Fruit fly (Drosophila melanogaster): ENCODE measurements around the gene CG3592.

The CG3592 gene

DNA sequence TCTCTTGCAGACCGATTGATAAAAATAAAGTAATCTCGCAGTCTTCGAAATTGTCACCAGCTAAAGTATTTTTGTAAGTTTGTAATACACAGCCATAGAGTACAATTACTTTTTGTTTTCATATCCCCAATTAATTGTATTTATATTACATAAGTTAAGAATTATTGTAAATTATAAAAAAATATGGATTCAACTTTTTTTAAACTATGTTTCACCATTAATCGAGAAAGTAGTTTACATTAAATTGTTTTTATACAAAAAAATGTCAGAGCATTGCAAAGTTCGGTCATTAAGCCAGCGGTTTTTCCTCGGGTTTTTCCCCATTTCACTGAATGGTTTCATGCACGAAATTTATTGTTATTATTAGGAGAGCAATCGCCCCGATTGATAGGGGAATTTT, 45.4 kb downstream of the CG3592 start (continued):
- TF ChIP-seq Awh (GFP tag; IDR thresholded peaks at IDR 0.05): no peak
- no peak for TF ChIP-seq CG7271 (tag; optimal IDR thresholded peaks at IDR 0.05)

- no peak for TF ChIP-seq ro (GFP tag; IDR thresholded peaks at IDR 0.05)
- no peak for TF ChIP-seq CG32772 (GFP tag; IDR thresholded peaks at IDR 0.05)
- no peak for TF ChIP-seq sima (GFP tag; optimal IDR thresholded peaks at IDR 0.05)
- peak; percentile 6 for TF ChIP-seq kni (GFP tag; optimal IDR thresholded peaks at IDR 0.05)
- no peak for TF ChIP-seq ham (GFP tag; IDR thresholded peaks at IDR 0.05)
- no peak for TF ChIP-seq CkIIα-i1 (GFP tag; IDR thresholded peaks at IDR 0.05)
- TF ChIP-seq ash1 (GFP tag; optimal IDR thresholded peaks at IDR 0.05): no peak
- no peak for TF ChIP-seq bab2 (GFP tag; optimal IDR thresholded peaks at IDR 0.05)
- no peak for TF ChIP-seq CG2889 (GFP tag; IDR thresholded peaks at IDR 0.05)
- peak; percentile 55 for TF ChIP-seq cg (GFP tag; optimal IDR thresholded peaks at IDR 0.05)
- TF ChIP-seq wek (GFP tag; optimal IDR thresholded peaks at IDR 0.05): no peak
- TF ChIP-seq CG16813 (GFP tag; IDR thresholded peaks at IDR 0.05; ENCODE audit: partially characterized antibody): no peak
- TF ChIP-seq CG7928 (GFP tag; optimal IDR thresholded peaks at IDR 0.05): no peak
- peak in 1 of 2 experiments; percentile 5 for TF ChIP-seq insv (GFP tag; optimal IDR thresholded peaks at IDR 0.05)
- no peak for TF ChIP-seq CG12769 (tag; optimal IDR thresholded peaks at IDR 0.05)
- peak; percentile 18 for TF ChIP-seq hth (optimal IDR thresholded peaks at IDR 0.05)
- TF ChIP-seq sens (GFP tag): peak; percentile 9
- peak; percentile 64 for TF ChIP-seq grn (GFP tag; optimal IDR thresholded peaks at IDR 0.05)
- peak in 1 of 2 experiments; percentile 74 for TF ChIP-seq Hr78 (GFP tag; optimal IDR thresholded peaks at IDR 0.05)
- no peak for TF ChIP-seq CG17802 (tag; optimal IDR thresholded peaks at IDR 0.05)
- peak; percentile 95 for TF ChIP-seq zen (tag; optimal IDR thresholded peaks at IDR 0.05)
- no peak for TF ChIP-seq cad (GFP tag; optimal IDR thresholded peaks at IDR 0.05)
- no peak for TF ChIP-seq nau (GFP tag; optimal IDR thresholded peaks at IDR 0.05)
- 0 out of 3 replicates have a peak, but pooled peaks have one; percentile 16 for TF ChIP-seq gce (GFP tag; IDR thresholded peaks at IDR 0.05)
- TF ChIP-seq pros (GFP tag; optimal IDR thresholded peaks at IDR 0.05): peak; percentile 94
- 0 out of 2 replicates have a peak, but pooled peaks have one; percentile 35 for TF ChIP-seq Awh (GFP tag; IDR thresholded peaks at IDR 0.05)
- no peak for TF ChIP-seq CG12219 (GFP tag; optimal IDR thresholded peaks at IDR 0.05)
- TF ChIP-seq CG10979 (tag; optimal IDR thresholded peaks at IDR 0.05): no peak
- no peak for TF ChIP-seq CG30403 (GFP tag; optimal IDR thresholded peaks at IDR 0.05)
Observed at dm6 chrX:2982441-2982995, 47.6 kb downstream of the CG3592 start.

DNA sequence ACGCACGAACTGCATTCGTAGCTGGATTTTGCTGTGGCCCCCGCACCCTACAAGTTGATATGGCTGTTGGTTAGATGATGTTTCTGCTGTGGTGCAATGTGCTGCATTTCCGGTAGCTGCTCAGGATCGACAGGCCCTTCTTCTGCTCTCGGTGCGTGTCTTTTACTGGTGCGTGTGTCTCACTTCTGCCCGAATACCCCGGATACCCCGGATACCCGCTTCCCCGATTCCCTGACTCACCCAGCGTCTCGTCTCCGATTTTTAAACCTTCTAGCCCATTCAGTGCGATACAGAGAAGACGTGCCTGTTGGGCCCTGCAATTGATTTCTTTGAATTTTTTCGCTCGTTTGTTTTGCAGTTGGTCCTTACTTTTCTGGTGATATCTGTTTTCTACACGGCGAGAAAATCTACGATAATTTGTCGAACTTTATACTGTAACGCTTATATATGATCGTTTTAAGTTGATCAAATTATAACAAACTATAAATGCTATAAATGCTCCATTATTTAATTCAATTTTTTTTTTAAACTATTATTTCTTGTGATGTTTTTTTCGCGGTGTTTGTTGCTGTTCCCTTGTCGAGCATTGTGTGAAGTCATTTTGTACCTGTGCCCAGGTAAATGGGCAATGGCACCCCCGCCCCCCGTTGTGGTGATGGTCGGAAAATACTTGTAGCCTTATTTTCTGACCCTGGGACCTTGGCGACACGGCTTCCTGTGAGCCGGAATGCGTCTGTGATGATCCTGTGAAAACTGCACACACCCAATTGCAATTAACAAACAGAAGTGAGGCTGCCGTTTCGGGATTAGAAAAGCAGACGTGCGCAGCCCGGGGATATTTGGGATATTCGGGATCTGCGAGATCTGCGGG, 50.2 kb downstream of the CG3592 start:
- peak; percentile 7 for TF ChIP-seq Med (GFP tag)
- no peak for TF ChIP-seq PHDP (tag; optimal IDR thresholded peaks at IDR 0.05)
- TF ChIP-seq sima (GFP tag; optimal IDR thresholded peaks at IDR 0.05): no peak
- peak; percentile 97 for TF ChIP-seq CG7271 (tag; optimal IDR thresholded peaks at IDR 0.05)
- no peak for TF ChIP-seq CG6654 (GFP tag; optimal IDR thresholded peaks at IDR 0.05)
- TF ChIP-seq insv (GFP tag; optimal IDR thresholded peaks at IDR 0.05): no peak
- peak; percentile 68 for TF ChIP-seq lbe (GFP tag; optimal IDR thresholded peaks at IDR 0.05)
- peak; percentile 8 for TF ChIP-seq bcd (GFP tag; optimal IDR thresholded peaks at IDR 0.05)
- TF ChIP-seq CG2202 (tag; optimal IDR thresholded peaks at IDR 0.05): peak; percentile 49
- no peak for TF ChIP-seq CG11085 (GFP tag; IDR thresholded peaks at IDR 0.05)
- no peak for TF ChIP-seq MESR4 (GFP tag; optimal IDR thresholded peaks at IDR 0.05)
- no peak for TF ChIP-seq CG31365 (tag; optimal IDR thresholded peaks at IDR 0.05)
- TF ChIP-seq tll (GFP tag; optimal IDR thresholded peaks at IDR 0.05): peak in 1 of 2 experiments; percentile 96
- no peak for TF ChIP-seq crp (GFP tag; optimal IDR thresholded peaks at IDR 0.05)
- TF ChIP-seq gt (GFP tag; IDR thresholded peaks at IDR 0.05): no peak
- TF ChIP-seq ken (GFP tag; IDR thresholded peaks at IDR 0.05): no peak
- TF ChIP-seq bab2 (GFP tag; optimal IDR thresholded peaks at IDR 0.05): peak; percentile 30
- no peak for TF ChIP-seq CG1603 (tag; optimal IDR thresholded peaks at IDR 0.05)
- TF ChIP-seq scrt (GFP tag; optimal IDR thresholded peaks at IDR 0.05): no peak
- TF ChIP-seq CG9876 (GFP tag; optimal IDR thresholded peaks at IDR 0.05): no peak
